Worm (Caenorhabditis elegans) whole organism, L2 larva: Measurements from ENCODE around the gene C44B7.7.

Experiments used
- C34F6.9 ChIP-seq: fragments of 150-350 bp; optimal IDR thresholded peaks from 2 replicates; lab custom pipeline; 2014; ENCODE audit warnings: missing biosample characterization, missing genetic modification characterization
- F13H6.1 ChIP-seq: sonication (generic microtip); optimal IDR thresholded peaks from 2 replicates; lab custom pipeline; 2016; ENCODE audit warnings: missing genetic modification characterization, missing compliant biosample characterization
- R02D3.7 ChIP-seq: fragments of 150-350 bp; optimal IDR thresholded peaks from 2 replicates; lab custom pipeline; 2014; ENCODE audit warnings: missing biosample characterization, missing genetic modification characterization
- Y55F3AM.14 ChIP-seq: fragments of 200-800 bp; sonication (Bioruptor generic); optimal IDR thresholded peaks from 2 replicates; lab custom pipeline; 2018; ENCODE audit warnings: mild to moderate bottlenecking, missing genetic modification characterization, missing compliant biosample characterization
- ZK546.5 ChIP-seq: sonication (generic microtip); optimal IDR thresholded peaks from 2 replicates; lab custom pipeline; 2017; ENCODE audit warnings: missing biosample characterization, missing genetic modification characterization
- alr-1 ChIP-seq: fragments of 150-350 bp; optimal IDR thresholded peaks from 2 replicates; lab custom pipeline; 2014; ENCODE audit warnings: missing biosample characterization, missing genetic modification characterization
- aly-2 ChIP-seq: fragments of 150-350 bp; optimal IDR thresholded peaks from 2 replicates; lab custom pipeline; 2014; ENCODE audit warnings: missing biosample characterization, missing genetic modification characterization
- ama-1 ChIP-seq: fragments of 150-350 bp; optimal IDR thresholded peaks from 2 replicates; lab custom pipeline; 2018; ENCODE audit warnings: inconsistent platforms
- blmp-1 ChIP-seq: sonication (generic microtip); optimal IDR thresholded peaks from 2 replicates; lab custom pipeline; 2017; ENCODE audit warnings: missing genetic modification characterization, mild to moderate bottlenecking, missing compliant biosample characterization, antibody characterized with exemption, moderate library complexity; ENCODE audit not compliant: insufficient read depth
- ceh-16 ChIP-seq: fragments of 150-350 bp; optimal IDR thresholded peaks from 2 replicates; lab custom pipeline; 2014; ENCODE audit warnings: missing biosample characterization, missing genetic modification characterization
- ceh-82 ChIP-seq: fragments of 150-350 bp; optimal IDR thresholded peaks from 2 replicates; lab custom pipeline; 2014; ENCODE audit warnings: missing biosample characterization, missing genetic modification characterization
- crh-2 ChIP-seq: sonication (generic microtip); optimal IDR thresholded peaks from 2 replicates; lab custom pipeline; 2017; ENCODE audit warnings: missing biosample characterization, missing genetic modification characterization
- dmd-4 ChIP-seq: sonication (generic microtip); optimal IDR thresholded peaks from 2 replicates; lab custom pipeline; 2017; ENCODE audit warnings: missing biosample characterization, missing genetic modification characterization
- egl-27 ChIP-seq: sonication (generic microtip); optimal IDR thresholded peaks from 3 replicates; lab custom pipeline; 2017; ENCODE audit warnings: missing biosample characterization, missing genetic modification reagents, missing genetic modification characterization
- elt-1 ChIP-seq: fragments of 150-350 bp; optimal IDR thresholded peaks from 2 replicates; lab custom pipeline; 2014; ENCODE audit warnings: missing biosample characterization, missing genetic modification characterization
- elt-3 ChIP-seq: sonication (generic microtip); optimal IDR thresholded peaks from 2 replicates; lab custom pipeline; 2017; ENCODE audit warnings: missing biosample characterization, missing genetic modification characterization
- fos-1 ChIP-seq: fragments of 150-350 bp; optimal IDR thresholded peaks from 2 replicates; lab custom pipeline; 2014; ENCODE audit warnings: missing biosample characterization, missing genetic modification characterization
- gmeb-1 ChIP-seq: fragments of 150-350 bp; optimal IDR thresholded peaks from 2 replicates; lab custom pipeline; 2014; ENCODE audit warnings: missing biosample characterization, missing genetic modification characterization
- lin-11 ChIP-seq: fragments of 150-350 bp; sonication (generic microtip); optimal IDR thresholded peaks from 2 replicates; lab custom pipeline; 2014; ENCODE audit warnings: missing biosample characterization, missing genetic modification characterization, inconsistent platforms, mixed read lengths
- lin-13 ChIP-seq: fragments of 150-350 bp; optimal IDR thresholded peaks from 2 replicates; lab custom pipeline; 2014; ENCODE audit warnings: missing biosample characterization, missing genetic modification reagents, missing genetic modification characterization
- lin-39 ChIP-seq: fragments of 150-350 bp; optimal IDR thresholded peaks from 2 replicates; lab custom pipeline; 2014; ENCODE audit warnings: missing biosample characterization, missing genetic modification reagents, missing genetic modification characterization
- lsy-2 ChIP-seq, 2 experiments: fragments of 150-350 bp in 1 of 2; sonication (generic microtip) in 1 of 2; optimal IDR thresholded peaks; 2 replicates each; lab custom pipeline; 2014 to 2017; ENCODE audit warnings: missing biosample characterization in 2 of 2, missing genetic modification characterization in 2 of 2
- mab-5 ChIP-seq: fragments of 150-350 bp; optimal IDR thresholded peaks from 2 replicates; lab custom pipeline; 2014; ENCODE audit warnings: missing biosample characterization, missing genetic modification characterization
- mbf-1 ChIP-seq: sonication (generic microtip); optimal IDR thresholded peaks from 2 replicates; lab custom pipeline; 2017; ENCODE audit warnings: missing biosample characterization, missing genetic modification characterization
- mdl-1 ChIP-seq, 2 experiments: fragments of 150-350 bp in 1 of 2; sonication (generic microtip) in 1 of 2; optimal IDR thresholded peaks; 2 replicates each; lab custom pipeline; 2017; ENCODE audit warnings: missing biosample characterization in 2 of 2, missing genetic modification characterization in 2 of 2
- nhr-10 ChIP-seq: sonication (generic microtip); optimal IDR thresholded peaks from 2 replicates; lab custom pipeline; 2017; ENCODE audit warnings: missing biosample characterization, missing genetic modification characterization
- nhr-11 ChIP-seq: fragments of 150-350 bp; optimal IDR thresholded peaks from 2 replicates; lab custom pipeline; 2014; ENCODE audit warnings: missing biosample characterization, missing genetic modification characterization
- nhr-12 ChIP-seq: fragments of 150-350 bp; optimal IDR thresholded peaks from 2 replicates; lab custom pipeline; 2014; ENCODE audit warnings: missing biosample characterization, missing genetic modification characterization
- nhr-129 ChIP-seq: fragments of 150-350 bp; optimal IDR thresholded peaks from 2 replicates; lab custom pipeline; 2014; ENCODE audit warnings: missing biosample characterization, missing genetic modification characterization
- nhr-21 ChIP-seq: fragments of 150-350 bp; optimal IDR thresholded peaks from 2 replicates; lab custom pipeline; 2014; ENCODE audit warnings: missing biosample characterization, missing genetic modification characterization
- nhr-23 ChIP-seq: fragments of 150-350 bp; optimal IDR thresholded peaks from 2 replicates; lab custom pipeline; 2014; ENCODE audit warnings: missing biosample characterization, missing genetic modification reagents, missing genetic modification characterization
- nhr-237 ChIP-seq: fragments of 150-350 bp; optimal IDR thresholded peaks from 2 replicates; lab custom pipeline; 2014; ENCODE audit warnings: missing biosample characterization, missing genetic modification characterization
- nhr-25 ChIP-seq: fragments of 150-350 bp; sonication (generic microtip); optimal IDR thresholded peaks from 3 replicates; lab custom pipeline; 2014; ENCODE audit warnings: missing biosample characterization, missing genetic modification characterization
- nhr-6 ChIP-seq: fragments of 150-350 bp; optimal IDR thresholded peaks from 2 replicates; lab custom pipeline; 2014; ENCODE audit warnings: missing biosample characterization, missing genetic modification characterization
- nhr-77 ChIP-seq: fragments of 150-350 bp; optimal IDR thresholded peaks from 2 replicates; lab custom pipeline; 2014; ENCODE audit warnings: missing biosample characterization, missing genetic modification characterization
- peb-1 ChIP-seq: fragments of 150-350 bp; optimal IDR thresholded peaks from 2 replicates; lab custom pipeline; 2014; ENCODE audit warnings: missing biosample characterization, missing genetic modification characterization
- sem-4 ChIP-seq: fragments of 150-350 bp; optimal IDR thresholded peaks from 2 replicates; lab custom pipeline; 2014; ENCODE audit warnings: missing biosample characterization, missing genetic modification reagents, missing genetic modification characterization
- skn-1 ChIP-seq: sonication (generic microtip); optimal IDR thresholded peaks from 2 replicates; lab custom pipeline; 2017; ENCODE audit warnings: missing biosample characterization, missing genetic modification characterization
- sma-3 ChIP-seq: sonication (generic microtip); optimal IDR thresholded peaks from 2 replicates; lab custom pipeline; 2016; ENCODE audit warnings: missing genetic modification reagents, missing genetic modification characterization, missing compliant biosample characterization
- sma-9 ChIP-seq, 2 experiments: fragments of 150-350 bp in 1 of 2; sonication (generic microtip) in 1 of 2; optimal IDR thresholded peaks; 2 replicates each; lab custom pipeline; 2014 to 2016; ENCODE audit warnings: missing genetic modification characterization in 2 of 2, mild to moderate bottlenecking in 1 of 2, missing biosample characterization in 1 of 2, missing compliant biosample characterization in 1 of 2, missing genetic modification reagents in 1 of 2, moderate library complexity in 1 of 2
- snpc-4 ChIP-seq: fragments of 150-350 bp; optimal IDR thresholded peaks from 2 replicates; lab custom pipeline; 2014; ENCODE audit warnings: missing biosample characterization, missing genetic modification characterization
- unc-39 ChIP-seq: fragments of 150-350 bp; optimal IDR thresholded peaks from 2 replicates; lab custom pipeline; 2014; ENCODE audit warnings: missing biosample characterization, missing genetic modification characterization
- unc-55 ChIP-seq: fragments of 150-350 bp; sonication (generic microtip); optimal IDR thresholded peaks from 3 replicates; lab custom pipeline; 2014; ENCODE audit warnings: missing biosample characterization, missing genetic modification reagents, missing genetic modification characterization
- unc-62 ChIP-seq: fragments of 150-350 bp; optimal IDR thresholded peaks from 2 replicates; lab custom pipeline; 2014; ENCODE audit warnings: missing biosample characterization, missing genetic modification reagents, missing genetic modification characterization
- zag-1 ChIP-seq: fragments of 150-350 bp; optimal IDR thresholded peaks from 2 replicates; lab custom pipeline; 2014; ENCODE audit warnings: missing biosample characterization, missing genetic modification characterization
- ztf-1 ChIP-seq: fragments of 200-800 bp; sonication (Bioruptor generic); conservative IDR thresholded peaks from 2 replicates; pipeline ENCODE4 v1.3.6; 2022; ENCODE audit warnings: missing genetic modification characterization, missing compliant biosample characterization
- ztf-11 ChIP-seq: sonication (generic microtip); optimal IDR thresholded peaks from 2 replicates; lab custom pipeline; 2017; ENCODE audit warnings: missing biosample characterization, missing genetic modification characterization
- ztf-4 ChIP-seq: fragments of 150-350 bp; optimal IDR thresholded peaks from 2 replicates; lab custom pipeline; 2014; ENCODE audit warnings: missing biosample characterization, missing genetic modification characterization

Gene C44B7.7

DNA sequence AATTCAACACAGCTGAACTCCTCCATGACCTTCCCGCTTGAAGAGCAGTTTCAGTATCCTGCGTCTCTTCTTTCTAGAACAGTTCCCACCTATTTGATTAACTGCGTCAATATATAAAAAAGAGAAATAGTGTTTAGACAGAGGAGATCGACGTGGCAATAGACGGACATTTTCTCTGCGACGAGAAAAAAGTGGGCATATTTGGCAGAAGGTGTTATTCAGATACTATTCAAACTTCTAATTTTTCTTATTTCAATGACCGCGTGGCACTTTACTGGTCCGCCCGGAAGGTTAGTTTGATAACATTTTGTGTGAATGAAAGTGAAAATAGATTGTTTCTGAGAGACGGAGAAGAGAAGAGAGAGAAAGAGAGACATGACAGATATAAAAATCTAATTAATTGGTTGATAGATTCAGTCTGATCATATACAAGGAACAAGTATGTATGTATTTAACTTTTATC is 32.0 kb downstream of the C44B7.7 start, which contains the start of gene tbc-6:
tbc-6 (plus strand) TSS at position 208 of the 463 bp plus-strand sequence.
- no peak for TF ChIP-seq nhr-12 (tag; lab: Kevin White, UChicago)
- peak; percentile 79 for TF ChIP-seq nhr-21 (tag; lab: Kevin White, UChicago)
- no peak for TF ChIP-seq alr-1 (tag; lab: Kevin White, UChicago)
- TF ChIP-seq C34F6.9 (tag; lab: Kevin White, UChicago), result peak; percentile 35
- peak; percentile 18 for TF ChIP-seq Y55F3AM.14 (GFP tag; lab: Kevin White, UChicago)
- peak in 1 of 2 experiments; percentile 58 for TF ChIP-seq lsy-2 (tag; optimal IDR thresholded peaks at IDR 0.05; lab: Kevin White, UChicago)
- no peak for TF ChIP-seq skn-1 (tag; lab: Kevin White, UChicago)
- no peak for TF ChIP-seq unc-55 (GFP tag; lab: Kevin White, UChicago)
- TF ChIP-seq snpc-4 (tag; lab: Kevin White, UChicago), result no peak
- TF ChIP-seq lin-13 (GFP tag; lab: Kevin White, UChicago), result peak; percentile 20
- TF ChIP-seq ama-1 (lab: Kevin White, UChicago), result peak; percentile 47
- peak; percentile 98 for TF ChIP-seq blmp-1 (tag; lab: Kevin White, UChicago)
- no peak for TF ChIP-seq dmd-4 (tag; lab: Kevin White, UChicago)
- no peak for TF ChIP-seq nhr-6
- peak; percentile 60 for TF ChIP-seq sem-4
- TF ChIP-seq nhr-237, result no peak
- peak; percentile 53 for TF ChIP-seq nhr-129 (tag; lab: Kevin White, UChicago)
- TF ChIP-seq crh-2 (tag; lab: Kevin White, UChicago), result peak; percentile 83
- TF ChIP-seq ztf-4 (tag; lab: Kevin White, UChicago), result peak; percentile 28
- peak in 1 of 2 experiments; percentile 18 for TF ChIP-seq mdl-1 (tag; optimal IDR thresholded peaks at IDR 0.05; lab: Kevin White, UChicago)
- no peak for TF ChIP-seq nhr-23 (tag; lab: Kevin White, UChicago)
- peak; percentile 82 for TF ChIP-seq egl-27 (tag; lab: Kevin White, UChicago)
- TF ChIP-seq fos-1, result peak; percentile 67
- TF ChIP-seq ceh-82 (tag; lab: Kevin White, UChicago), result no peak
- no peak for TF ChIP-seq peb-1
- TF ChIP-seq elt-1 (tag; lab: Kevin White, UChicago), result no peak
- no peak for TF ChIP-seq lin-39
- TF ChIP-seq ztf-11, result no peak
- TF ChIP-seq gmeb-1 (tag; lab: Kevin White, UChicago), result no peak
- TF ChIP-seq ceh-16 (tag; lab: Kevin White, UChicago), result no peak
- peak; percentile 51 for TF ChIP-seq nhr-77 (tag; lab: Kevin White, UChicago)
- peak; percentile 89 for TF ChIP-seq nhr-25 (tag; lab: Kevin White, UChicago)
- TF ChIP-seq sma-9 (GFP tag; optimal IDR thresholded peaks at IDR 0.05; lab: Kevin White, UChicago), result peak; percentile 68
- TF ChIP-seq sma-9 (tag; optimal IDR thresholded peaks at IDR 0.05; lab: Kevin White, UChicago), result no peak
- no peak for TF ChIP-seq ztf-1 (GFP tag; lab: Robert Waterston, UW)
- peak; percentile 43 for TF ChIP-seq nhr-10 (tag; lab: Kevin White, UChicago)
- no peak for TF ChIP-seq zag-1 (tag; lab: Kevin White, UChicago)
- TF ChIP-seq ZK546.5 (tag; lab: Kevin White, UChicago), result no peak
- TF ChIP-seq unc-62 (GFP tag; lab: Kevin White, UChicago), result peak; percentile 55
- TF ChIP-seq sma-3 (GFP tag; lab: Kevin White, UChicago), result peak; percentile 83
- no peak for TF ChIP-seq elt-3 (tag; lab: Kevin White, UChicago)
- TF ChIP-seq mab-5 (tag; lab: Kevin White, UChicago), result no peak
- no peak for TF ChIP-seq nhr-11 (tag; lab: Kevin White, UChicago)
- TF ChIP-seq mbf-1 (tag; lab: Kevin White, UChicago), result no peak
- TF ChIP-seq F13H6.1 (tag; lab: Kevin White, UChicago), result no peak
- no peak for TF ChIP-seq unc-39 (tag; lab: Kevin White, UChicago)
- no peak for TF ChIP-seq lin-11 (tag; lab: Kevin White, UChicago)
- no peak for TF ChIP-seq R02D3.7 (tag; lab: Kevin White, UChicago)
- no peak for TF ChIP-seq aly-2 (tag; lab: Kevin White, UChicago)
